Worm (Caenorhabditis elegans) whole organism, early embryonic: Measurements from ENCODE around the gene ZC443.3.

Experiments used
- B0310.2 ChIP-seq: sonication (generic microtip); optimal IDR thresholded peaks from 2 replicates; lab custom pipeline; 2016; ENCODE audit warnings: mild to moderate bottlenecking, missing genetic modification characterization, missing compliant biosample characterization
- F13C5.2 ChIP-seq: sonication (generic microtip); optimal IDR thresholded peaks from 2 replicates; lab custom pipeline; 2017; ENCODE audit warnings: mild to moderate bottlenecking, missing genetic modification characterization, inconsistent platforms, missing compliant biosample characterization
- aly-1 ChIP-seq: sonication (generic microtip); optimal IDR thresholded peaks from 2 replicates; lab custom pipeline; 2016; ENCODE audit warnings: missing genetic modification characterization, missing compliant biosample characterization
- ama-1 ChIP-seq: fragments of 150-350 bp; optimal IDR thresholded peaks from 2 replicates; lab custom pipeline; 2014
- ceh-13 ChIP-seq: fragments of 200-800 bp; sonication (Bioruptor generic); optimal IDR thresholded peaks from 2 replicates; lab custom pipeline; 2018; ENCODE audit warnings: mild to moderate bottlenecking, missing genetic modification characterization, missing compliant biosample characterization
- ceh-36 ChIP-seq: sonication (generic microtip); optimal IDR thresholded peaks from 2 replicates; lab custom pipeline; 2016; ENCODE audit warnings: missing genetic modification characterization, inconsistent platforms, missing compliant biosample characterization
- ets-7 ChIP-seq: sonication (generic microtip); optimal IDR thresholded peaks from 2 replicates; lab custom pipeline; 2016; ENCODE audit warnings: missing genotype, missing genetic modification characterization, missing compliant biosample characterization
- flt-1 ChIP-seq: fragments of 200-800 bp; sonication (Bioruptor generic); IDR thresholded peaks from 2 replicates; pipeline ENCODE4 v1.3.6; 2022; ENCODE audit warnings: missing genetic modification characterization, missing compliant biosample characterization
- hmbx-1 ChIP-seq: sonication (generic microtip); optimal IDR thresholded peaks from 2 replicates; lab custom pipeline; 2016; ENCODE audit warnings: mild to moderate bottlenecking, missing genetic modification characterization, missing compliant biosample characterization
- hmg-4 ChIP-seq: fragments of 200-800 bp; sonication (Bioruptor generic); optimal IDR thresholded peaks from 2 replicates; lab custom pipeline; 2018; ENCODE audit warnings: mild to moderate bottlenecking, missing genetic modification characterization, missing compliant biosample characterization
- hnd-1 ChIP-seq: sonication (generic microtip); optimal IDR thresholded peaks from 2 replicates; lab custom pipeline; 2016; ENCODE audit warnings: missing genetic modification characterization, missing compliant biosample characterization
- pes-1 ChIP-seq: fragments of 200-800 bp; sonication (Bioruptor generic); IDR thresholded peaks from 2 replicates; pipeline ENCODE4 v1.3.6; 2022; ENCODE audit warnings: missing genetic modification reagents, missing genetic modification characterization, missing compliant biosample characterization
- scrt-1 ChIP-seq: fragments of 200-800 bp; sonication (Bioruptor generic); IDR thresholded peaks from 2 replicates; pipeline ENCODE4 v1.3.6; 2022; ENCODE audit warnings: missing genetic modification characterization, missing compliant biosample characterization
- sea-1 ChIP-seq: fragments of 200-800 bp; sonication (Bioruptor generic); conservative IDR thresholded peaks from 2 replicates; pipeline ENCODE4 v1.3.6; 2022; ENCODE audit warnings: missing genetic modification characterization, missing compliant biosample characterization
- tbx-11 ChIP-seq: fragments of 200-800 bp; sonication (Bioruptor generic); IDR thresholded peaks from 2 replicates; pipeline ENCODE4 v1.3.6; 2022; ENCODE audit warnings: missing genetic modification characterization, missing compliant biosample characterization
- tbx-37 ChIP-seq: fragments of 200-800 bp; sonication (Bioruptor generic); conservative IDR thresholded peaks from 2 replicates; pipeline ENCODE4 v1.3.6; 2022; ENCODE audit warnings: missing genetic modification reagents, missing genetic modification characterization, missing compliant biosample characterization
- tra-4 ChIP-seq: sonication (generic microtip); optimal IDR thresholded peaks from 2 replicates; lab custom pipeline; 2017; ENCODE audit warnings: missing genetic modification characterization, missing compliant biosample characterization

Gene ZC443.3

DNA sequence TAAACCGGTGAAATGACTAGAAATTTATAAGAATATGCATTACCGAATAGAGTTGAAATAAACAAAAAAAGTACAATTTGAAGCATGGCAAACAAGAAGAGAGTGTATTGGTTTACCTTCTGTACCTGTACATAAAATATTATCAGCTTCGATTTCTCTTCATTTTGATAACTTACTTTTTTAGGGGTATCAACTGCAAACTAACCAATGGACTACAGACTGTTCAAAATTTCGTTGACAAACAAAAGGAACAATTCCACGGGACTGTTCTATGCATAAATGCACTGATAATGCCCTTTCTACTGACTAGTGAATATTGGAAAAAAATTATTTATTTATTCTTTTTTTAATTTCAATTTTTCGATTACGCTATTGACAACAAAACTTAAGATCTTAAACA is 15.9 kb downstream of the ZC443.3 start, which contains the start of gene ugt-6:
TSS of gene ugt-6 (minus strand) at position 233 of the 400 bp plus-strand sequence.
- TF ChIP-seq scrt-1 (GFP tag; lab: Robert Waterston, UW) (no peak), tra-4 (tag; lab: Kevin White, UChicago) (no peak), tbx-11 (no peak), ceh-13 (GFP tag; lab: Kevin White, UChicago) (no peak), flt-1 (GFP tag; lab: Robert Waterston, UW) (no peak), B0310.2 (tag; lab: Kevin White, UChicago) (no peak), aly-1 (tag; lab: Kevin White, UChicago) (no peak), ets-7 (tag; lab: Kevin White, UChicago) (no peak), F13C5.2 (tag; lab: Kevin White, UChicago) (no peak), hmbx-1 (tag; lab: Kevin White, UChicago) (no peak), pes-1 (no peak), ceh-36 (tag; lab: Kevin White, UChicago) (no peak), sea-1 (no peak), hmg-4 (GFP tag; lab: Kevin White, UChicago) (no peak), hnd-1 (tag; lab: Kevin White, UChicago) (no peak), tbx-37 (GFP tag; lab: Robert Waterston, UW) (no peak), ama-1 (no peak)

DNA sequence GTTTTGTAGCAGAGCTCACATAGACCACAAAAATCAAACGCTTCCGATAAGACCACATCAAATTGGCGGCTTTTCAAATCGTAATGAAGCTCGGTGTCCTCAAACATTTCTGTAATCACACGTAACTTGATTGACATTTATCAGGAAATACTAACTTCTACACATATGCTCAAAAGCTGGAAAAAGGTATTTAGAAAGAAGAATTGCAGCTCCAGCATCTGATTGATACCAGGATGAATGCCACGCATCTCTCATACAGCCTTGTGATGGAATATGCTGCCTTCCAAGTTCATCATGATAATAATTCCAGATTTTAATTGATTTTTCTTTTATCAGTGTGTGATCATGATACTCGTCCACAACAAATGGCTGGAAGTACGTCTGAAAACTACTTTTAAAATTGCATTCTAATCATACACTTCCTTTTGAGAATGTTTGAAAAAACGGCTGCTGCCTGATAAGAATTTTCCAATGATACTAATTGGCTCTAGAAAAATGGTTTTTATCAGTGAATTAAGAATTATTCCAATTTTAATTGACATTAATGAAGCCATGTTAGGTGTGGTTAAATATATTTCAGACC is 16.9 kb downstream of the ZC443.3 start:
- TF ChIP-seq aly-1 (tag; lab: Kevin White, UChicago) = no peak
- no peak for TF ChIP-seq scrt-1 (GFP tag; lab: Robert Waterston, UW)
- TF ChIP-seq hmbx-1 (tag; lab: Kevin White, UChicago) = no peak
- no peak for TF ChIP-seq tbx-37 (GFP tag; lab: Robert Waterston, UW)
- TF ChIP-seq flt-1 (GFP tag; lab: Robert Waterston, UW) = no peak
- TF ChIP-seq F13C5.2 (tag; lab: Kevin White, UChicago) = no peak
- TF ChIP-seq hmg-4 (GFP tag; lab: Kevin White, UChicago) = no peak
- no peak for TF ChIP-seq ets-7 (tag; lab: Kevin White, UChicago)
- no peak for TF ChIP-seq pes-1
- TF ChIP-seq B0310.2 (tag; lab: Kevin White, UChicago) = no peak
- TF ChIP-seq ceh-13 (GFP tag; lab: Kevin White, UChicago) = no peak
- TF ChIP-seq tra-4 (tag; lab: Kevin White, UChicago) = no peak
- TF ChIP-seq ceh-36 (tag; lab: Kevin White, UChicago) = no peak
- no peak for TF ChIP-seq sea-1

DNA sequence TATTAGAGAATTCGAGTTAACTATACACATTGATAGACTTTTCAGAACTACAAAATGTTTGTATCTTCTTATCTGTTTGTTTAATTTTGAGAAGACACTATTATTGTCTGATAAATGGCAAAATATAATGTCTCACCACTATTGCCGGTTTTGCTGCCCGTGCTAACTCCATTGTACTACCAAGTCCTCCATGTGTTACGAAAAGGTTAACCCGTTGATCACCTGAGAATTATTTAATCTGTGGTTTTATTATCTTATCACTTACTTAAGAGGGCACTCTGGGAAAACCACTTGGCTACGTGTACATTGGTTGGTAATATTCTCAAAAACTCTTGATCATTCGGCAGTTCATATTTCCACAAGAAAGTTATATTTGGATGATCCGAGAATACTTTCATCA is 18.0 kb downstream of the ZC443.3 start:
- TF ChIP-seq tbx-11 = no peak
- no peak for TF ChIP-seq ceh-36 (tag; lab: Kevin White, UChicago)
- no peak for TF ChIP-seq hmg-4 (GFP tag; lab: Kevin White, UChicago)
- TF ChIP-seq ceh-13 (GFP tag; lab: Kevin White, UChicago) = no peak
- TF ChIP-seq flt-1 (GFP tag; lab: Robert Waterston, UW) = no peak
- TF ChIP-seq tra-4 (tag; lab: Kevin White, UChicago) = no peak
- TF ChIP-seq tbx-37 (GFP tag; lab: Robert Waterston, UW) = no peak
- TF ChIP-seq F13C5.2 (tag; lab: Kevin White, UChicago) = no peak
- no peak for TF ChIP-seq ama-1
- no peak for TF ChIP-seq ets-7 (tag; lab: Kevin White, UChicago)
- TF ChIP-seq aly-1 (tag; lab: Kevin White, UChicago) = no peak
- no peak for TF ChIP-seq hmbx-1 (tag; lab: Kevin White, UChicago)
- TF ChIP-seq pes-1 = no peak

DNA sequence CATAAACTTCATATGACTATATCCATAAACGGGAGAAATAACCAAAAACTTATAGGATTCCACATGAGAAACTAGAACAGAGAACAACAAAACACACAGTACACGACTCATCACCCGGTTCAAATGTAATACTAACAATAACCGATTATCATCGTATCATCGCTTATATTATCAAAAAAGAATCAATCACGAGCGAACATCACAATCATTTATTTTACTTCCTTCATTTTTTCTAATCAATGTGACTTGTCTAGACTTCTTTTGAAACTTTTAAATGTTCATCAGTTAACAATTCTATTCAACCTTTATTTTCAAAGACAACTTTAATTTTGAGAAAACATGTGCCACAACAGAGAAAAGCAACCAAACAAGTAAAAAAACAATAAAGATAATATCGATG is 18.7 kb downstream of the ZC443.3 start, which contains the start of gene ugt-4:
TSS of gene ugt-4 (minus strand) at position 141 of the 400 bp plus-strand sequence.
- no peak for TF ChIP-seq hmbx-1 (tag; lab: Kevin White, UChicago)

DNA sequence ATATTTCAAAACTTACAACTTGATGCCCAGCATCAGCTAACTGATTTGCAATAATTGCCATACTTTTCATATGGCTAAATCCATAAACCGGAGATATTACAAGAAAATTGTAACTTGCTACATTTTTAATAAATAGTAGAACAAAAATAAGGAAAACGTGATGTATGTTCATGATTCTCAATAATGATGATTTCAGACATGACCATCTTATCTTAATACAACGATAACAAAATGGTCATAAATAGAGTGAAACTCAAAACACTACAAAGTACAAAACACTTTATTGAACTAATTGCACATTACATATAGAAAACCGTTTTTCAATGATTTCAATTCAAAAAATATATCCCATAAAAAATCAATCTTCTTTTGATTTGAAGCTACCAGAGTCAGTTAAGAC is 21.2 kb downstream of the ZC443.3 start, which contains the start of gene ugt-5:
TSS of gene ugt-5 (minus strand) at position 214 of the 400 bp plus-strand sequence.
- no peak for TF ChIP-seq tbx-11
- no peak for TF ChIP-seq hnd-1 (tag; lab: Kevin White, UChicago)
- no peak for TF ChIP-seq tra-4 (tag; lab: Kevin White, UChicago)
- TF ChIP-seq pes-1 = no peak
- TF ChIP-seq hmbx-1 (tag; lab: Kevin White, UChicago) = no peak
- no peak for TF ChIP-seq sea-1
- no peak for TF ChIP-seq ama-1
- no peak for TF ChIP-seq ets-7 (tag; lab: Kevin White, UChicago)
- TF ChIP-seq ceh-36 (tag; lab: Kevin White, UChicago) = no peak
- no peak for TF ChIP-seq flt-1 (GFP tag; lab: Robert Waterston, UW)
- TF ChIP-seq aly-1 (tag; lab: Kevin White, UChicago) = no peak
- no peak for TF ChIP-seq F13C5.2 (tag; lab: Kevin White, UChicago)
- TF ChIP-seq ceh-13 (GFP tag; lab: Kevin White, UChicago) = no peak
- no peak for TF ChIP-seq scrt-1 (GFP tag; lab: Robert Waterston, UW)
- no peak for TF ChIP-seq tbx-37 (GFP tag; lab: Robert Waterston, UW)
- no peak for TF ChIP-seq hmg-4 (GFP tag; lab: Kevin White, UChicago)
- no peak for TF ChIP-seq B0310.2 (tag; lab: Kevin White, UChicago)

DNA sequence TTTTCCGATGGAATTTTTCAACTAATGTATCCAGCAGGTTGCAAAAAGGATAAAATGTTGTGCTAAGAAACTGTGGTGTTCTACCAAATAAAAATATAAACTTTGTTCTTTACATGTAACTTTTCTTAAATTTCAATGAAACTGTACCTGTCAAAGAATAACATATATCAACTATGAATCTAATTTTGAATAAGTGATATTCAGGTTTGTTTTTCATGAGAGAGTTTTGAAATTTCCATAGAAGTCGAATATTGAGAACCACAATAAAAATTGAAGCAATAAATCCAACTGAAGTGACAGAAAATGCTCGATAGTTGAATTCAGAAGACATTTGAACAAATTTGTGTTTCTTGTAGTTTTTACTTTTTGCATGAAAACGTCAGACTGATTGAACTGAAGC is 23.7 kb downstream of the ZC443.3 start, which contains the start of gene srbc-43:
TSS of gene srbc-43 (minus strand) at position 331 of the 400 bp plus-strand sequence.
- TF ChIP-seq B0310.2 (tag; lab: Kevin White, UChicago) (no peak), ets-7 (tag; lab: Kevin White, UChicago) (no peak), pes-1 (no peak), tbx-37 (GFP tag; lab: Robert Waterston, UW) (no peak), hnd-1 (tag; lab: Kevin White, UChicago) (no peak), aly-1 (tag; lab: Kevin White, UChicago) (no peak), ceh-13 (GFP tag; lab: Kevin White, UChicago) (no peak), scrt-1 (GFP tag; lab: Robert Waterston, UW) (no peak)

DNA sequence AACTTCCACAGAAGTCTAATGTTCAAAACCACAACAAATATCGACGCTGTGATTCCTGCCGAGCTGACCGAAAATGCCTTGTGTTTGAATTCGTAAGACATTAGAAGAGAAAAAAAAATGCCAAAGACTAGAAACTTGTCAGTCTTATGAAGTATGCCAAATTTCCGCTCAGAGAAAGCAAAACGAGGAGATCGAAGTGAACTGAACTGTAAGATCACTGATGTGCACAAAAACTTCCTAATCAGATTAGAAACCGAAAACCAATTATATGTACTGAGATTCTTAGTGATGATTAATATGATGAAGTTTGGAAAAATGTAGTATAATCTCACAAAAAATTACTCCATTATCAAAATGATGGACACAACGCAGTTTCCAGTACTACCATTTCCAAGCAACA is 25.5 kb downstream of the ZC443.3 start, which contains the start of gene srbc-44:
TSS of gene srbc-44 (minus strand) at position 101 of the 400 bp plus-strand sequence.
- TF ChIP-seq sea-1 (no peak), scrt-1 (GFP tag; lab: Robert Waterston, UW) (no peak), F13C5.2 (tag; lab: Kevin White, UChicago) (no peak), B0310.2 (tag; lab: Kevin White, UChicago) (no peak), tra-4 (tag; lab: Kevin White, UChicago) (no peak), ets-7 (tag; lab: Kevin White, UChicago) (no peak), ama-1 (no peak)
